Fruit fly (Drosophila melanogaster): ENCODE measurements around the gene nub.
A peak's percentile ranks its signal among the peaks of the same experiment; 100 is the strongest.

The nub gene

dm6 chr2L:12641534-12641933 lies 54.1 kb downstream of the nub start (continued):
- peak; percentile 56 for TF ChIP-seq CG4360 (GFP tag; IDR thresholded peaks at IDR 0.05)
- no peak for TF ChIP-seq trh (GFP tag; optimal IDR thresholded peaks at IDR 0.05)
- no peak for TF ChIP-seq ci (GFP tag; IDR thresholded peaks at IDR 0.05)
- TF ChIP-seq Drgx (GFP tag; IDR thresholded peaks at IDR 0.05), result no peak
- peak; percentile 9 for TF ChIP-seq CG2202 (tag; optimal IDR thresholded peaks at IDR 0.05)
- TF ChIP-seq pita (GFP tag; optimal IDR thresholded peaks at IDR 0.05), result no peak
- peak; percentile 47 for TF ChIP-seq dmrt11E (tag; optimal IDR thresholded peaks at IDR 0.05)
- peak; percentile 33 for TF ChIP-seq CG3407 (GFP tag; optimal IDR thresholded peaks at IDR 0.05)
- TF ChIP-seq mirr (GFP tag; optimal IDR thresholded peaks at IDR 0.05), result peak; percentile 79
- TF ChIP-seq gro (GFP tag; optimal IDR thresholded peaks at IDR 0.05), result no peak
- TF ChIP-seq CG10267 (tag; optimal IDR thresholded peaks at IDR 0.05), result no peak
- no peak for TF ChIP-seq lov (optimal IDR thresholded peaks at IDR 0.05)
- no peak for TF ChIP-seq lov (GFP tag; IDR thresholded peaks at IDR 0.05)
- peak; percentile 58 for TF ChIP-seq ac (GFP tag; optimal IDR thresholded peaks at IDR 0.05)
- TF ChIP-seq grn (GFP tag; optimal IDR thresholded peaks at IDR 0.05), result peak; percentile 36
- no peak for TF ChIP-seq unpg (GFP tag; optimal IDR thresholded peaks at IDR 0.05)
- 0 out of 2 replicates have a peak, but pooled peaks have one; percentile 33 for TF ChIP-seq Xrp1 (GFP tag; IDR thresholded peaks at IDR 0.05)
- peak; percentile 4 for TF ChIP-seq fd102C (GFP tag; optimal IDR thresholded peaks at IDR 0.05)
- TF ChIP-seq tup (GFP tag; optimal IDR thresholded peaks at IDR 0.05), result no peak
- no peak for TF ChIP-seq Sox100B (GFP tag; optimal IDR thresholded peaks at IDR 0.05)
- TF ChIP-seq CG6689 (GFP tag; IDR thresholded peaks at IDR 0.05), result no peak
- no peak for TF ChIP-seq CG10209 (GFP tag; optimal IDR thresholded peaks at IDR 0.05)
- TF ChIP-seq CG4707 (GFP tag; optimal IDR thresholded peaks at IDR 0.05), result no peak
- TF ChIP-seq CG1233 (GFP tag; optimal IDR thresholded peaks at IDR 0.05), result no peak
- peak; percentile 23 for TF ChIP-seq CG14710 (tag; optimal IDR thresholded peaks at IDR 0.05)
- TF ChIP-seq grau (tag; optimal IDR thresholded peaks at IDR 0.05), result no peak
- no peak for TF ChIP-seq PHDP (tag; optimal IDR thresholded peaks at IDR 0.05)
- no peak for TF ChIP-seq CG30403 (GFP tag; optimal IDR thresholded peaks at IDR 0.05)
- no peak for TF ChIP-seq fu2 (GFP tag; optimal IDR thresholded peaks at IDR 0.05)
- no peak for TF ChIP-seq Awh (GFP tag; IDR thresholded peaks at IDR 0.05)

- TF ChIP-seq CG11504 (tag; optimal IDR thresholded peaks at IDR 0.05) (peak; percentile 66), CG8924 (tag; optimal IDR thresholded peaks at IDR 0.05) (peak; percentile 23), CG14441 (GFP tag; IDR thresholded peaks at IDR 0.05) (peak; percentile 40; the same call in 1 of the 2 replicates), CTCF (GFP tag; optimal IDR thresholded peaks at IDR 0.05) (no peak), cwo (GFP tag; optimal IDR thresholded peaks at IDR 0.05) (peak; percentile 20), Ptx1 (GFP tag; IDR thresholded peaks at IDR 0.05) (peak; percentile 42), CG7963 (GFP tag; IDR thresholded peaks at IDR 0.05; ENCODE audit: partially characterized antibody) (no peak), CG15514 (GFP tag; optimal IDR thresholded peaks at IDR 0.05) (peak; percentile 16), CG10274 (GFP tag; optimal IDR thresholded peaks at IDR 0.05) (no peak), Sin3A (optimal IDR thresholded peaks at IDR 0.05) (no peak), CG30403 (GFP tag; optimal IDR thresholded peaks at IDR 0.05) (peak; percentile 20), BEAF-32 (GFP tag; optimal IDR thresholded peaks at IDR 0.05) (peak; percentile 13), Awh (GFP tag; IDR thresholded peaks at IDR 0.05) (peak; percentile 11; the same call in 1 of the 2 replicates), caup (GFP tag; optimal IDR thresholded peaks at IDR 0.05; ENCODE audit: severe bottlenecking) (peak; percentile 15), sqz (GFP tag; optimal IDR thresholded peaks at IDR 0.05) (no peak), CG18262 (tag; optimal IDR thresholded peaks at IDR 0.05) (peak; percentile 53), Rx (GFP tag; IDR thresholded peaks at IDR 0.05) (no peak), CG11695 (GFP tag; IDR thresholded peaks at IDR 0.05) (0 out of 3 replicates have a peak, but pooled peaks have one; percentile 9), CG9727 (GFP tag; optimal IDR thresholded peaks at IDR 0.05) (peak; percentile 34), Sox100B (GFP tag; optimal IDR thresholded peaks at IDR 0.05) (peak; percentile 14), CG13775 (GFP tag; optimal IDR thresholded peaks at IDR 0.05) (peak; percentile 1), Xrp1 (GFP tag; IDR thresholded peaks at IDR 0.05) (peak; percentile 52), Side (GFP tag; optimal IDR thresholded peaks at IDR 0.05) (no peak), sens (GFP tag) (peak; percentile 63), lola (GFP tag; optimal IDR thresholded peaks at IDR 0.05) (peak in 1 of 3 experiments; percentile 1), CG31224 (GFP tag; IDR thresholded peaks at IDR 0.05) (no peak)
Observed at dm6 chr2L:12644301-12644700, 56.9 kb downstream of the nub start.
